Worm (Caenorhabditis elegans) whole organism, early embryonic: ENCODE data around the gene B0507.2.
A peak's percentile ranks its signal among the peaks of the same experiment; 100 is the strongest.

Source experiments
- B0310.2 ChIP-seq: sonication (generic microtip); optimal IDR thresholded peaks from 2 replicates; lab custom pipeline; 2016; ENCODE audit warnings: mild to moderate bottlenecking, missing genetic modification characterization, missing compliant biosample characterization
- F13C5.2 ChIP-seq: sonication (generic microtip); optimal IDR thresholded peaks from 2 replicates; lab custom pipeline; 2017; ENCODE audit warnings: mild to moderate bottlenecking, missing genetic modification characterization, inconsistent platforms, missing compliant biosample characterization
- aly-1 ChIP-seq: sonication (generic microtip); optimal IDR thresholded peaks from 2 replicates; lab custom pipeline; 2016; ENCODE audit warnings: missing genetic modification characterization, missing compliant biosample characterization
- ama-1 ChIP-seq: fragments of 150-350 bp; optimal IDR thresholded peaks from 2 replicates; lab custom pipeline; 2014
- ceh-13 ChIP-seq: fragments of 200-800 bp; sonication (Bioruptor generic); optimal IDR thresholded peaks from 2 replicates; lab custom pipeline; 2018; ENCODE audit warnings: mild to moderate bottlenecking, missing genetic modification characterization, missing compliant biosample characterization
- ceh-36 ChIP-seq: sonication (generic microtip); optimal IDR thresholded peaks from 2 replicates; lab custom pipeline; 2016; ENCODE audit warnings: missing genetic modification characterization, inconsistent platforms, missing compliant biosample characterization
- ets-7 ChIP-seq: sonication (generic microtip); optimal IDR thresholded peaks from 2 replicates; lab custom pipeline; 2016; ENCODE audit warnings: missing genotype, missing genetic modification characterization, missing compliant biosample characterization
- flt-1 ChIP-seq: fragments of 200-800 bp; sonication (Bioruptor generic); IDR thresholded peaks from 2 replicates; pipeline ENCODE4 v1.3.6; 2022; ENCODE audit warnings: missing genetic modification characterization, missing compliant biosample characterization
- hmbx-1 ChIP-seq: sonication (generic microtip); optimal IDR thresholded peaks from 2 replicates; lab custom pipeline; 2016; ENCODE audit warnings: mild to moderate bottlenecking, missing genetic modification characterization, missing compliant biosample characterization
- hmg-4 ChIP-seq: fragments of 200-800 bp; sonication (Bioruptor generic); optimal IDR thresholded peaks from 2 replicates; lab custom pipeline; 2018; ENCODE audit warnings: mild to moderate bottlenecking, missing genetic modification characterization, missing compliant biosample characterization
- hnd-1 ChIP-seq: sonication (generic microtip); optimal IDR thresholded peaks from 2 replicates; lab custom pipeline; 2016; ENCODE audit warnings: missing genetic modification characterization, missing compliant biosample characterization
- pes-1 ChIP-seq: fragments of 200-800 bp; sonication (Bioruptor generic); IDR thresholded peaks from 2 replicates; pipeline ENCODE4 v1.3.6; 2022; ENCODE audit warnings: missing genetic modification reagents, missing genetic modification characterization, missing compliant biosample characterization
- scrt-1 ChIP-seq: fragments of 200-800 bp; sonication (Bioruptor generic); IDR thresholded peaks from 2 replicates; pipeline ENCODE4 v1.3.6; 2022; ENCODE audit warnings: missing genetic modification characterization, missing compliant biosample characterization
- sea-1 ChIP-seq: fragments of 200-800 bp; sonication (Bioruptor generic); conservative IDR thresholded peaks from 2 replicates; pipeline ENCODE4 v1.3.6; 2022; ENCODE audit warnings: missing genetic modification characterization, missing compliant biosample characterization
- tbx-11 ChIP-seq: fragments of 200-800 bp; sonication (Bioruptor generic); IDR thresholded peaks from 2 replicates; pipeline ENCODE4 v1.3.6; 2022; ENCODE audit warnings: missing genetic modification characterization, missing compliant biosample characterization
- tbx-37 ChIP-seq: fragments of 200-800 bp; sonication (Bioruptor generic); conservative IDR thresholded peaks from 2 replicates; pipeline ENCODE4 v1.3.6; 2022; ENCODE audit warnings: missing genetic modification reagents, missing genetic modification characterization, missing compliant biosample characterization
- tra-4 ChIP-seq: sonication (generic microtip); optimal IDR thresholded peaks from 2 replicates; lab custom pipeline; 2017; ENCODE audit warnings: missing genetic modification characterization, missing compliant biosample characterization

The B0507.2 gene

ce11 chrV:8767493-8767892, 6.6 kb upstream of the B0507.2 start:
- no peak for TF ChIP-seq tbx-37 (GFP tag; lab: Robert Waterston, UW)

ce11 chrV:8768481-8768959, 5.6 kb upstream of the B0507.2 start, which contains the start of gene B0507.3:
Gene B0507.3 (plus strand): TSS chrV:8768909.
- no peak for TF ChIP-seq B0310.2
- no peak for TF ChIP-seq pes-1
- TF ChIP-seq ceh-36 (tag; lab: Kevin White, UChicago) = no peak

ce11 chrV:8769154-8769553, 5.0 kb upstream of the B0507.2 start:
- TF ChIP-seq tbx-37 (GFP tag; lab: Robert Waterston, UW) (no peak), tbx-11 (GFP tag; lab: Robert Waterston, UW) (no peak), flt-1 (GFP tag; lab: Robert Waterston, UW) (no peak), hmg-4 (GFP tag; lab: Kevin White, UChicago) (no peak), ets-7 (no peak), aly-1 (tag; lab: Kevin White, UChicago) (no peak), ceh-13 (no peak), sea-1 (no peak), B0310.2 (no peak), ceh-36 (tag; lab: Kevin White, UChicago) (no peak), hmbx-1 (tag; lab: Kevin White, UChicago) (no peak), pes-1 (no peak), scrt-1 (no peak), F13C5.2 (tag; lab: Kevin White, UChicago) (no peak), hnd-1 (tag; lab: Kevin White, UChicago) (no peak)

DNA sequence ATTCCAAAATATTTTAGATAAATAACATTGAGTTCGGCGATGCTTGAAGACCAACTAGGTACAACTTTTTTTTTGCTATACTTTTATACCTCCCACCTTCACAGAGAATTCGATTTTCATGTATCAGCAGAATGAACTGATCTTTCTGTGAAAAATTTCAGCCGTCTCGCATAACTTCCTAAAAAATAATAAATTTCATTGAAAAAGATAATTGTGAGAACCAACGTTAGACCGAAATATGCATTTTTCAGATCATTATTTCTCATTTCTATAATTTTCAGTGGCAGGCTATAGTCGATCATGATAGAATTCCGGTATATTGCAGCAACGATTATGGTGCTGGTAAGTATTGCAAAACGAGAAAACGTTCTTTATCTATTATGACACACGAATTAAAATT, 2.5 kb upstream of the B0507.2 start, which contains the start of gene srx-115:
Gene srx-115 (plus strand): TSS at position 301 of the 400 bp plus-strand sequence.
- TF ChIP-seq hmbx-1 (tag; lab: Kevin White, UChicago) (no peak), hnd-1 (tag; lab: Kevin White, UChicago) (no peak), hmg-4 (GFP tag; lab: Kevin White, UChicago) (no peak), pes-1 (no peak), aly-1 (tag; lab: Kevin White, UChicago) (no peak), tra-4 (tag; lab: Kevin White, UChicago) (no peak), ceh-13 (no peak)

DNA sequence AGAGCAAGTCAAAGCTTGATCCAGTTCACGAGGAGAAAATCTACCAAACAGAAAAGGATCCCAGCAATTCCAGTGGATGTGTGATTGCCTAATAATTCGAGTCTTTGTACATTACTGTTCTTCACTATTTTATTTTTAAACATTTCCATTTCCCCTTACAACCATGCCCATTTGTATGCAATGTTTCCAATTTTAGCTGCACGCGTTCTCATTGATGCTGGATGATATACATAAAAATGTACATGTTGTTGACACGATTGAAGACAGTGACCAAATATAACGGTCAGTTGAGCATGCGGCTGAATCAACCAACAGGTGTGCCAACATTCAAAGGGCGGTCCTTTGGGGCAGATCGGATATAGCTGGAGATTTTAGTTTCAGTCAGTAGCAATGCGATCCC, 2.1 kb downstream of the B0507.2 start, which contains the start of gene B0507.1:
Gene B0507.1 (plus strand): TSS at position 301 of the 400 bp plus-strand sequence.
- TF ChIP-seq ceh-13 (no peak), F13C5.2 (tag; lab: Kevin White, UChicago) (no peak), sea-1 (no peak), tra-4 (tag; lab: Kevin White, UChicago) (no peak), aly-1 (tag; lab: Kevin White, UChicago) (no peak), ama-1 (no peak), hnd-1 (tag; lab: Kevin White, UChicago) (no peak), flt-1 (GFP tag; lab: Robert Waterston, UW) (no peak), scrt-1 (no peak), B0310.2 (no peak), hmbx-1 (tag; lab: Kevin White, UChicago) (no peak), tbx-37 (GFP tag; lab: Robert Waterston, UW) (no peak), tbx-11 (GFP tag; lab: Robert Waterston, UW) (no peak), pes-1 (no peak), hmg-4 (GFP tag; lab: Kevin White, UChicago) (no peak), ets-7 (no peak), ceh-36 (tag; lab: Kevin White, UChicago) (no peak)

DNA sequence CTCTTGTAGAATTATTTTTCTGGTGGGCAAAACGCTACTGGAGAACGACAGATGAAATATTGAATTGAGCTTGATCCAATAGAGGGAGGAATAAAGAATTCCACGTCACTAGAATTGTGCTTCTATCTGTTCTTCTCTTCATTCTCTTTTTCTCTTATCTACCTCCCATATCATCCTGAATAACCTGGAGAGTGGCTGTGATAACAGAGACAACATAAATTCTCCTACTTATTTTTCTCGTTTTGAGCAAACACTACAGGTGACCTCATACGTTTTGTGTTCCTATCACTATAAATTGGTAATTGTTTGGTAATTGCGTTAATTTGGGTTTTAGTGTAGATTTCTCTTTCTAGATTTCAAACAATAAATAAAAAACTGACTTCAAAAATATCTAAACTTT, 7.0 kb downstream of the B0507.2 start:
- no peak for TF ChIP-seq sea-1
- TF ChIP-seq ceh-36 (tag; lab: Kevin White, UChicago) = no peak
- TF ChIP-seq ets-7 = no peak
- TF ChIP-seq ama-1 = no peak

DNA sequence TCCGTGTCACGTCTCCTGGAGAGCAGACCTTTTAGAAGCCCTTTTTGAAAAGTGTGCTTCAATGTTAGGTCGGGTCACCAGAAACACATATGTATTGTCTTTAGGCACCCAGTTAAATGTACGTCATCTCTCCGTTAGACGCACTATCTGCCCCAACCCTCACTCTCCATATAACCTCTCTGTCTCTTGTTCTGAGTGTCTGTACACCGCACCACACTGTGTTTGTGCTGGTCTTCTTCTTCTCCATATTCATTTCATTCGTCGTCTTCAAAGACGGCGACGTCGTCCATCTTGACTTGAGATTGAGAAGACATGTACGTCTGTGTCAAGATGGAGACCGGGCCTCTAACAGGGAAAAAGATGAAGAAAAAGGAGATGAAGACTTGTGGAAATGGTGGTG, 8.0 kb downstream of the B0507.2 start:
- 0 out of 2 replicates have a peak, but pooled peaks have one; percentile 10 for TF ChIP-seq tbx-37 (GFP tag; lab: Robert Waterston, UW)
- no peak for TF ChIP-seq aly-1 (tag; lab: Kevin White, UChicago)

- TF ChIP-seq tbx-37 (GFP tag; lab: Robert Waterston, UW) (no peak), pes-1 (no peak), hmg-4 (GFP tag; lab: Kevin White, UChicago) (peak; percentile 45)
Measured at ce11 chrV:8784485-8784884, 10.4 kb downstream of the B0507.2 start.

- TF ChIP-seq B0310.2 = peak; percentile 47
- TF ChIP-seq tbx-37 (GFP tag; lab: Robert Waterston, UW) = no peak
- TF ChIP-seq tbx-11 (GFP tag; lab: Robert Waterston, UW) = no peak
- TF ChIP-seq ama-1 = no peak
- TF ChIP-seq ceh-36 (tag; lab: Kevin White, UChicago) = peak; percentile 59
- TF ChIP-seq ets-7 = no peak
- TF ChIP-seq aly-1 (tag; lab: Kevin White, UChicago) = peak; percentile 21
- TF ChIP-seq F13C5.2 (tag; lab: Kevin White, UChicago) = peak; percentile 21
- no peak for TF ChIP-seq hnd-1 (tag; lab: Kevin White, UChicago)
- TF ChIP-seq flt-1 (GFP tag; lab: Robert Waterston, UW) = no peak
- TF ChIP-seq pes-1 = peak; percentile 50
- TF ChIP-seq scrt-1 = peak; percentile 59; the same call in 1 of the 2 replicates
- no peak for TF ChIP-seq tra-4 (tag; lab: Kevin White, UChicago)
- TF ChIP-seq ceh-13 = no peak
- 0 out of 2 replicates have a peak, but pooled peaks have one; percentile 52 for TF ChIP-seq sea-1
- no peak for TF ChIP-seq hmbx-1 (tag; lab: Kevin White, UChicago)
- TF ChIP-seq hmg-4 (GFP tag; lab: Kevin White, UChicago) = peak; percentile 94
Measured at ce11 chrV:8785526-8785925, 11.4 kb downstream of the B0507.2 start.
